1 fruit fly cellular context compared by ENCODE assay signal in the genomic region with DNA sequence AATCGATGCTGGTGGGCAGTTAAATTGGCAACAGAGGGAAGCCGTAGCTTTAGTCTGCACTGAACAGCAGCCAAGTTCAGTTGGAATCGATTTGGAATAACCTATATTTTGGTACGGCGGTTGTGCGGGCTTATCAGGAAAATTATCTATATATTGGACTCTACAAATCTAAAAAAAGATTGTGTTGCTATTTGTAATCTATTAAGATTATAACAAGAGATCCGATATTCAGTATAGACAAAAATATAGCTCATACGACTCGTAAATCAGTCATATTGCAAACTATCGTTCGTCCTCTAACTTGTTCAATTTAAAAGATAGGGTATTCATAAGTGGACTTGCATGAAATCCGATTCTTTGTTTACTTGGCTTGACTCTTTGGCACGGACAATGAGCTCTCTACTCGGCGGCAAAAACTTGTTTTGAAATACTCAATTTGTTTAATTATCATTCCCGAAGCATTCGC.
TF ChIP-seq lines count a peak whose summit lies in the region.

A gene (plus strand): TSS at position 51 of the 466 bp plus-strand sequence.

TF ChIP-seq in whole organism, embryonic, 481 proteins besides CTCF, POLR2A, EP300 and RAD21 (continued from another document):
- TF ChIP-seq mam (GFP tag; optimal IDR thresholded peaks at IDR 0.05; lab: Kevin White, UChicago), result peak; percentile 15
- TF ChIP-seq pros (GFP tag; optimal IDR thresholded peaks at IDR 0.05; lab: Kevin White, UChicago), result no peak
- no peak for TF ChIP-seq pum (GFP tag; optimal IDR thresholded peaks at IDR 0.05; lab: Kevin White, UChicago)
- no peak for TF ChIP-seq NC2β (GFP tag; optimal IDR thresholded peaks at IDR 0.05; lab: Kevin White, UChicago)
- peak; percentile 21 for TF ChIP-seq BtbVII (GFP tag; optimal IDR thresholded peaks at IDR 0.05; lab: Kevin White, UChicago)
- no peak for TF ChIP-seq Ravus (GFP tag; IDR thresholded peaks at IDR 0.05; lab: Robert Waterston, UW)
- no peak for TF ChIP-seq CG31224 (GFP tag; IDR thresholded peaks at IDR 0.05; lab: Robert Waterston, UW)
- TF ChIP-seq CG30403 (GFP tag; optimal IDR thresholded peaks at IDR 0.05; lab: Kevin White, UChicago), result peak; percentile 37
- peak; percentile 30; the same call in 1 of the 3 replicates for TF ChIP-seq CG17361 (GFP tag; IDR thresholded peaks at IDR 0.05; lab: Robert Waterston, UW)
- no peak for TF ChIP-seq gsb-n (tag; optimal IDR thresholded peaks at IDR 0.05; lab: Kevin White, UChicago)
- no peak for TF ChIP-seq chm (GFP tag; IDR thresholded peaks at IDR 0.05; lab: Robert Waterston, UW)
- peak in 1 of 2 experiments; percentile 23 for TF ChIP-seq Pdp1 (GFP tag; optimal IDR thresholded peaks at IDR 0.05; lab: Kevin White, UChicago)
- no peak for TF ChIP-seq amos (GFP tag; IDR thresholded peaks at IDR 0.05; lab: Robert Waterston, UW; ENCODE audit: partially characterized antibody)
- TF ChIP-seq bbx (GFP tag; IDR thresholded peaks at IDR 0.05; lab: Robert Waterston, UW; ENCODE audit: partially characterized antibody), result no peak
- no peak for TF ChIP-seq cad (GFP tag; optimal IDR thresholded peaks at IDR 0.05; lab: Kevin White, UChicago)
- TF ChIP-seq CG9437 (GFP tag; optimal IDR thresholded peaks at IDR 0.05; lab: Kevin White, UChicago), result no peak
- TF ChIP-seq CG4404 (GFP tag; IDR thresholded peaks at IDR 0.05; lab: Robert Waterston, UW), result no peak
- peak; percentile 36 for TF ChIP-seq odd (GFP tag; optimal IDR thresholded peaks at IDR 0.05; lab: Kevin White, UChicago)
- no peak for TF ChIP-seq tll (GFP tag; optimal IDR thresholded peaks at IDR 0.05; lab: Kevin White, UChicago)
- TF ChIP-seq sens-2 (GFP tag; IDR thresholded peaks at IDR 0.05; lab: Robert Waterston, UW), result no peak
- TF ChIP-seq CG7928 (GFP tag; optimal IDR thresholded peaks at IDR 0.05; lab: Kevin White, UChicago), result no peak
- peak; percentile 17 for TF ChIP-seq cwo (GFP tag; optimal IDR thresholded peaks at IDR 0.05; lab: Kevin White, UChicago)
- no peak for TF ChIP-seq vfl (GFP tag; optimal IDR thresholded peaks at IDR 0.05; lab: Kevin White, UChicago)
- no peak for TF ChIP-seq CG1529 (GFP tag; optimal IDR thresholded peaks at IDR 0.05; lab: Kevin White, UChicago)
- TF ChIP-seq slp2 (GFP tag; optimal IDR thresholded peaks at IDR 0.05; lab: Kevin White, UChicago), result no peak
- no peak for TF ChIP-seq Lhr (GFP tag; optimal IDR thresholded peaks at IDR 0.05; lab: Kevin White, UChicago)
- TF ChIP-seq CG17385 (GFP tag; optimal IDR thresholded peaks at IDR 0.05; lab: Kevin White, UChicago), result peak; percentile 36
- no peak for TF ChIP-seq HLH4C (GFP tag; IDR thresholded peaks at IDR 0.05; lab: Robert Waterston, UW; ENCODE audit: partially characterized antibody)
- no peak for TF ChIP-seq Jarid2 (GFP tag; optimal IDR thresholded peaks at IDR 0.05; lab: Kevin White, UChicago)
- TF ChIP-seq lab (GFP tag; optimal IDR thresholded peaks at IDR 0.05; lab: Kevin White, UChicago), result no peak
- TF ChIP-seq CG10959 (GFP tag; IDR thresholded peaks at IDR 0.05; lab: Robert Waterston, UW), result no peak
- TF ChIP-seq CG15269 (tag; optimal IDR thresholded peaks at IDR 0.05; lab: Kevin White, UChicago), result peak; percentile 65
- TF ChIP-seq wdn (GFP tag; IDR thresholded peaks at IDR 0.05; lab: Robert Waterston, UW), result 0 out of 2 replicates have a peak, but pooled peaks have one; percentile 33
- TF ChIP-seq chinmo (GFP tag; IDR thresholded peaks at IDR 0.05; lab: Robert Waterston, UW; ENCODE audit: partially characterized antibody), result 0 out of 4 replicates have a peak, but pooled peaks have one; percentile 47
- no peak for TF ChIP-seq her (GFP tag; optimal IDR thresholded peaks at IDR 0.05; lab: Kevin White, UChicago)
- no peak for TF ChIP-seq hkb (optimal IDR thresholded peaks at IDR 0.05; lab: Kevin White, UChicago)
- peak; percentile 61 for TF ChIP-seq hkb (GFP tag; IDR thresholded peaks at IDR 0.05; lab: Robert Waterston, UW)
- no peak for TF ChIP-seq mirr (GFP tag; optimal IDR thresholded peaks at IDR 0.05; lab: Kevin White, UChicago)
- no peak for TF ChIP-seq fd3F (GFP tag; optimal IDR thresholded peaks at IDR 0.05; lab: Kevin White, UChicago)
- no peak for TF ChIP-seq gro (GFP tag; optimal IDR thresholded peaks at IDR 0.05; lab: Kevin White, UChicago)
- peak; percentile 51; the same call in 1 of the 2 replicates for TF ChIP-seq CG32532 (GFP tag; IDR thresholded peaks at IDR 0.05; lab: Robert Waterston, UW)
- TF ChIP-seq TFAM (GFP tag; optimal IDR thresholded peaks at IDR 0.05; lab: Kevin White, UChicago), result no peak
- peak; percentile 50; the same call in 2 of the 3 replicates for TF ChIP-seq dysf (GFP tag; IDR thresholded peaks at IDR 0.05; lab: Robert Waterston, UW)
- TF ChIP-seq abd-A (tag; optimal IDR thresholded peaks at IDR 0.05; lab: Kevin White, UChicago), result no peak
- TF ChIP-seq CG4424 (GFP tag; optimal IDR thresholded peaks at IDR 0.05; lab: Kevin White, UChicago), result no peak
- TF ChIP-seq Oli (tag; optimal IDR thresholded peaks at IDR 0.05; lab: Kevin White, UChicago), result peak; percentile 25
- TF ChIP-seq GATAe (GFP tag; conservative IDR thresholded peaks at IDR 0.05; lab: Robert Waterston, UW), result peak; percentile 37; the same call in 1 of the 2 replicates
- no peak for TF ChIP-seq ac (GFP tag; optimal IDR thresholded peaks at IDR 0.05; lab: Kevin White, UChicago)
- no peak for TF ChIP-seq ftz-f1 (GFP tag; optimal IDR thresholded peaks at IDR 0.05; lab: Kevin White, UChicago)
- TF ChIP-seq schlank (tag; optimal IDR thresholded peaks at IDR 0.05; lab: Kevin White, UChicago), result no peak
- TF ChIP-seq CkIIα-i1 (GFP tag; IDR thresholded peaks at IDR 0.05; lab: Robert Waterston, UW), result no peak
- TF ChIP-seq CG17186 (GFP tag; optimal IDR thresholded peaks at IDR 0.05; lab: Kevin White, UChicago), result no peak
- TF ChIP-seq insv (GFP tag; optimal IDR thresholded peaks at IDR 0.05; lab: Kevin White, UChicago), result no peak
- TF ChIP-seq wor (GFP tag; IDR thresholded peaks at IDR 0.05; lab: Robert Waterston, UW), result no peak
- no peak for TF ChIP-seq Six4 (GFP tag; optimal IDR thresholded peaks at IDR 0.05; lab: Kevin White, UChicago)
- TF ChIP-seq CG6854 (GFP tag; optimal IDR thresholded peaks at IDR 0.05; lab: Kevin White, UChicago), result no peak
- no peak for TF ChIP-seq CG31388 (GFP tag; optimal IDR thresholded peaks at IDR 0.05; lab: Kevin White, UChicago)
- TF ChIP-seq Myb (GFP tag; optimal IDR thresholded peaks at IDR 0.05; lab: Kevin White, UChicago), result no peak
- TF ChIP-seq CG12744 (GFP tag; optimal IDR thresholded peaks at IDR 0.05; lab: Kevin White, UChicago), result no peak
- no peak for TF ChIP-seq CG8478 (optimal IDR thresholded peaks at IDR 0.05; lab: Kevin White, UChicago)
- no peak for TF ChIP-seq CG4328 (GFP tag; optimal IDR thresholded peaks at IDR 0.05; lab: Kevin White, UChicago)
- no peak for TF ChIP-seq fd96Cb (tag; optimal IDR thresholded peaks at IDR 0.05; lab: Kevin White, UChicago)
- TF ChIP-seq CG10979 (tag; optimal IDR thresholded peaks at IDR 0.05; lab: Kevin White, UChicago), result peak; percentile 21
- peak; percentile 29 for TF ChIP-seq caup (GFP tag; optimal IDR thresholded peaks at IDR 0.05; lab: Kevin White, UChicago; ENCODE audit: severe bottlenecking)
- no peak for TF ChIP-seq h (optimal IDR thresholded peaks at IDR 0.05; lab: Kevin White, UChicago)
- TF ChIP-seq corto (GFP tag; optimal IDR thresholded peaks at IDR 0.05; lab: Kevin White, UChicago), result no peak
- TF ChIP-seq tna (GFP tag; IDR thresholded peaks at IDR 0.05; lab: Robert Waterston, UW; ENCODE audit: partially characterized antibody), result no peak
- TF ChIP-seq CG17912 (GFP tag; optimal IDR thresholded peaks at IDR 0.05; lab: Kevin White, UChicago), result no peak
- TF ChIP-seq NC2α (GFP tag; optimal IDR thresholded peaks at IDR 0.05; lab: Kevin White, UChicago), result no peak
- no peak for TF ChIP-seq Doc2 (GFP tag; IDR thresholded peaks at IDR 0.05; lab: Robert Waterston, UW)
- no peak for TF ChIP-seq CG33213 (GFP tag; optimal IDR thresholded peaks at IDR 0.05; lab: Kevin White, UChicago)
- TF ChIP-seq tio (GFP tag; optimal IDR thresholded peaks at IDR 0.05; lab: Kevin White, UChicago), result no peak
- TF ChIP-seq Neu2 (GFP tag; optimal IDR thresholded peaks at IDR 0.05; lab: Kevin White, UChicago; ENCODE audit: borderline replicate concordance), result no peak
- TF ChIP-seq CG9817 (tag; optimal IDR thresholded peaks at IDR 0.05; lab: Kevin White, UChicago), result no peak
- TF ChIP-seq CG10654 (GFP tag; optimal IDR thresholded peaks at IDR 0.05; lab: Kevin White, UChicago), result no peak
- TF ChIP-seq NfI (GFP tag; optimal IDR thresholded peaks at IDR 0.05; lab: Kevin White, UChicago), result peak; percentile 6
- no peak for TF ChIP-seq sob (GFP tag; IDR thresholded peaks at IDR 0.05; lab: Robert Waterston, UW)
- no peak for TF ChIP-seq br (optimal IDR thresholded peaks at IDR 0.05; lab: Kevin White, UChicago)
- no peak for TF ChIP-seq ase (GFP tag; IDR thresholded peaks at IDR 0.05; lab: Robert Waterston, UW)
- TF ChIP-seq jing (GFP tag; optimal IDR thresholded peaks at IDR 0.05; lab: Kevin White, UChicago), result no peak
- no peak for TF ChIP-seq Atf-2 (GFP tag; optimal IDR thresholded peaks at IDR 0.05; lab: Kevin White, UChicago)
- TF ChIP-seq Ets65A (GFP tag; lab: Kevin White, UChicago), result peak; percentile 92
- TF ChIP-seq E2f2 (GFP tag; IDR thresholded peaks at IDR 0.05; lab: Robert Waterston, UW), result no peak
- TF ChIP-seq gcm2 (GFP tag; optimal IDR thresholded peaks at IDR 0.05; lab: Kevin White, UChicago), result no peak
- no peak for TF ChIP-seq HLH3B (GFP tag; IDR thresholded peaks at IDR 0.05; lab: Robert Waterston, UW)
- no peak for TF ChIP-seq Dek (tag; optimal IDR thresholded peaks at IDR 0.05; lab: Kevin White, UChicago)
- TF ChIP-seq CG8281 (tag; optimal IDR thresholded peaks at IDR 0.05; lab: Kevin White, UChicago), result no peak
- TF ChIP-seq BEAF-32 (GFP tag; optimal IDR thresholded peaks at IDR 0.05; lab: Kevin White, UChicago), result no peak
- TF ChIP-seq onecut (GFP tag; IDR thresholded peaks at IDR 0.05; lab: Robert Waterston, UW), result no peak
- TF ChIP-seq Taf1 (GFP tag; IDR thresholded peaks at IDR 0.05; lab: Robert Waterston, UW), result no peak
- no peak for TF ChIP-seq Stat92E (GFP tag; optimal IDR thresholded peaks at IDR 0.05; lab: Kevin White, UChicago)
- TF ChIP-seq D19A (tag; optimal IDR thresholded peaks at IDR 0.05; lab: Kevin White, UChicago), result peak; percentile 97
- TF ChIP-seq Elba2 (GFP tag; optimal IDR thresholded peaks at IDR 0.05; lab: Kevin White, UChicago), result no peak
- no peak for TF ChIP-seq kah (GFP tag; optimal IDR thresholded peaks at IDR 0.05; lab: Kevin White, UChicago)
- no peak for TF ChIP-seq Deaf1 (tag; optimal IDR thresholded peaks at IDR 0.05; lab: Kevin White, UChicago)
- TF ChIP-seq Meics (GFP tag; optimal IDR thresholded peaks at IDR 0.05; lab: Kevin White, UChicago), result peak; percentile 44
- peak; percentile 54 for TF ChIP-seq CG13296 (GFP tag; optimal IDR thresholded peaks at IDR 0.05; lab: Kevin White, UChicago)
- no peak for TF ChIP-seq btn (GFP tag; optimal IDR thresholded peaks at IDR 0.05; lab: Kevin White, UChicago)
TF ChIP-seq in whole organism, embryonic: peak in this region for 86.
